Fruit fly (Drosophila melanogaster): ENCODE measurements around the gene RFeSP.
A peak's percentile ranks its signal among the peaks of the same experiment; 100 is the strongest.

RFeSP gene

dm6 chr2L:1630576-1630975, 16.6 kb upstream of the RFeSP start:
- TF ChIP-seq svp (GFP tag), result peak; percentile 8
- TF ChIP-seq acj6 (GFP tag; optimal IDR thresholded peaks at IDR 0.05), result no peak

dm6 chr2L:1629206-1629959, 15.4 kb upstream of the RFeSP start:
- TF ChIP-seq pdm3 (GFP tag; optimal IDR thresholded peaks at IDR 0.05) (peak; percentile 19), CG10669 (GFP tag; optimal IDR thresholded peaks at IDR 0.05) (no peak), Sox14 (GFP tag; optimal IDR thresholded peaks at IDR 0.05) (peak; percentile 30), Blimp-1 (GFP tag; optimal IDR thresholded peaks at IDR 0.05) (no peak), CG32006 (GFP tag; optimal IDR thresholded peaks at IDR 0.05) (peak; percentile 69), eg (GFP tag; IDR thresholded peaks at IDR 0.05) (peak; percentile 62), Gug (GFP tag; IDR thresholded peaks at IDR 0.05) (peak; percentile 32; the same call in 1 of the 2 replicates), CG8632 (GFP tag; optimal IDR thresholded peaks at IDR 0.05) (no peak), Sox102F (GFP tag; optimal IDR thresholded peaks at IDR 0.05) (no peak), CG11902 (GFP tag; optimal IDR thresholded peaks at IDR 0.05) (no peak), CG6854 (GFP tag; optimal IDR thresholded peaks at IDR 0.05) (no peak), fd59A (GFP tag; optimal IDR thresholded peaks at IDR 0.05) (no peak), CG34406 (GFP tag; optimal IDR thresholded peaks at IDR 0.05) (no peak), CG3919 (GFP tag; optimal IDR thresholded peaks at IDR 0.05) (peak; percentile 21), Eip78C (GFP tag) (peak; percentile 13), CG31627 (GFP tag; optimal IDR thresholded peaks at IDR 0.05) (no peak), CG15336 (GFP tag; IDR thresholded peaks at IDR 0.05) (peak; percentile 75), salr (GFP tag; optimal IDR thresholded peaks at IDR 0.05) (peak in 1 of 2 experiments; percentile 28), Met (GFP tag; optimal IDR thresholded peaks at IDR 0.05) (no peak), acj6 (GFP tag; optimal IDR thresholded peaks at IDR 0.05) (no peak), Hr39 (GFP tag; optimal IDR thresholded peaks at IDR 0.05) (no peak), spab (GFP tag; optimal IDR thresholded peaks at IDR 0.05) (no peak), CG6276 (GFP tag; optimal IDR thresholded peaks at IDR 0.05) (peak; percentile 51), Hr4 (GFP tag; optimal IDR thresholded peaks at IDR 0.05) (peak; percentile 46), dsx (GFP tag; optimal IDR thresholded peaks at IDR 0.05; ENCODE audit: poor library complexity, severe bottlenecking) (no peak), fkh (GFP tag; optimal IDR thresholded peaks at IDR 0.05) (peak; percentile 43), topi (GFP tag; optimal IDR thresholded peaks at IDR 0.05) (no peak), CG8119 (GFP tag; IDR thresholded peaks at IDR 0.05) (peak; percentile 69), vri (GFP tag; optimal IDR thresholded peaks at IDR 0.05) (no peak), OdsH (GFP tag; optimal IDR thresholded peaks at IDR 0.05) (peak; percentile 32), CG16779 (tag; optimal IDR thresholded peaks at IDR 0.05) (no peak), dac (GFP tag; optimal IDR thresholded peaks at IDR 0.05) (peak; percentile 42), Eip75B (GFP tag; optimal IDR thresholded peaks at IDR 0.05) (no peak), CG4318 (GFP tag; optimal IDR thresholded peaks at IDR 0.05) (peak; percentile 47), CG10631 (GFP tag; optimal IDR thresholded peaks at IDR 0.05) (peak; percentile 7), CG6163 (GFP tag; IDR thresholded peaks at IDR 0.05) (peak; percentile 24; the same call in 1 of the 3 replicates), fd85E (GFP tag; optimal IDR thresholded peaks at IDR 0.05) (no peak), achi (GFP tag; optimal IDR thresholded peaks at IDR 0.05) (peak; percentile 12), CG3032 (tag; optimal IDR thresholded peaks at IDR 0.05) (no peak), CG11294 (GFP tag; IDR thresholded peaks at IDR 0.05) (peak; percentile 47; the same call in 1 of the 2 replicates), Eip93F (GFP tag; optimal IDR thresholded peaks at IDR 0.05) (no peak), CG6792 (GFP tag; optimal IDR thresholded peaks at IDR 0.05) (no peak), Hr38 (GFP tag; optimal IDR thresholded peaks at IDR 0.05) (no peak), CG11762 (GFP tag; optimal IDR thresholded peaks at IDR 0.05; ENCODE audit: insufficient read depth) (no peak), svp (GFP tag) (peak; percentile 32)

All from whole organism, prepupa.